Worm (Caenorhabditis elegans) whole organism, mixed stage, embryonic: ENCODE data around the gene phf-33.

ENCODE experiments used
- ces-1 ChIP-seq: fragments of 150-350 bp; optimal IDR thresholded peaks from 2 replicates; lab custom pipeline; 2014; ENCODE audit warnings: missing biosample characterization, missing genetic modification reagents, missing genetic modification characterization
- elt-3 ChIP-seq: fragments of 150-350 bp; optimal IDR thresholded peaks from 2 replicates; lab custom pipeline; 2014; ENCODE audit warnings: missing biosample characterization, missing genetic modification characterization
- flh-1 ChIP-seq: fragments of 200-800 bp; sonication (Bioruptor generic); optimal IDR thresholded peaks from 2 replicates; lab custom pipeline; 2018; ENCODE audit warnings: mild to moderate bottlenecking, missing genetic modification characterization, moderate library complexity, missing compliant biosample characterization
- lin-13 ChIP-seq: fragments of 150-350 bp; optimal IDR thresholded peaks from 2 replicates; lab custom pipeline; 2014; ENCODE audit warnings: missing biosample characterization, missing genetic modification characterization
- lin-32 ChIP-seq: fragments of 200-800 bp; sonication (Bioruptor generic); optimal IDR thresholded peaks from 2 replicates; lab custom pipeline; 2018; ENCODE audit warnings: mild to moderate bottlenecking, missing genetic modification characterization, missing compliant biosample characterization
- mep-1 ChIP-seq: fragments of 150-350 bp; optimal IDR thresholded peaks from 2 replicates; lab custom pipeline; 2017; ENCODE audit warnings: missing biosample characterization, missing genetic modification reagents, missing genetic modification characterization, inconsistent platforms
- snpc-4 ChIP-seq: fragments of 150-350 bp; optimal IDR thresholded peaks from 2 replicates; lab custom pipeline; 2014; ENCODE audit warnings: missing biosample characterization, missing genetic modification characterization
- zip-8 ChIP-seq: fragments of 150-350 bp; optimal IDR thresholded peaks from 2 replicates; lab custom pipeline; 2014; ENCODE audit warnings: missing biosample characterization, missing genetic modification characterization

- TF ChIP-seq elt-3 (no peak), mep-1 (tag; lab: Kevin White, UChicago) (no peak), lin-32 (GFP tag; lab: Kevin White, UChicago) (no peak), snpc-4 (no peak), zip-8 (tag; lab: Kevin White, UChicago) (no peak), flh-1 (GFP tag; lab: Kevin White, UChicago) (no peak), lin-13 (tag; lab: Kevin White, UChicago) (no peak), ces-1 (no peak)
These were observed 45.5 kb upstream of the phf-33 start for ce11 chrX:13324326-13324725.
